Worm (Caenorhabditis elegans): ENCODE data around the gene nhr-119.
A peak's percentile ranks its signal among the peaks of the same experiment; 100 is the strongest.

The nhr-119 gene

ce11 chrII:2827859-2828403 is 27.5 kb upstream of the nhr-119 start, which contains the start of gene K12H6.8:
Gene K12H6.8, plus strand, starts transcription at chrII:2827896.
- TF ChIP-seq elt-4 (tag; optimal IDR thresholded peaks at IDR 0.05) (peak; percentile 91), npax-4 (tag; optimal IDR thresholded peaks at IDR 0.05) (no peak)

- TF ChIP-seq tbx-2 (tag; optimal IDR thresholded peaks at IDR 0.05) (no peak), elt-4 (tag; optimal IDR thresholded peaks at IDR 0.05) (no peak), ceh-31 (tag; optimal IDR thresholded peaks at IDR 0.05) (no peak), sdc-2 (tag; optimal IDR thresholded peaks at IDR 0.05) (no peak), sox-4 (tag; optimal IDR thresholded peaks at IDR 0.05) (no peak), pag-3 (tag; optimal IDR thresholded peaks at IDR 0.05; ENCODE audit: borderline replicate concordance) (no peak), rnt-1 (tag; optimal IDR thresholded peaks at IDR 0.05) (no peak), zip-5 (tag; optimal IDR thresholded peaks at IDR 0.05) (no peak)
Measured at ce11 chrII:2826073-2826472, 25.7 kb upstream of the nhr-119 start, which contains the start of gene K12H6.5. Gene K12H6.5, minus strand, starts transcription at chrII:2826173.

ce11 chrII:2824169-2824568 is 23.8 kb upstream of the nhr-119 start, which contains the start of the genes K12H6.4 and K12H6.9:
Gene K12H6.4, minus strand, starts transcription at chrII:2824269.
Gene K12H6.9, plus strand, starts transcription at chrII:2824404.
- no peak for TF ChIP-seq ceh-34 (tag; optimal IDR thresholded peaks at IDR 0.05)
- no peak for TF ChIP-seq ceh-14 (tag; optimal IDR thresholded peaks at IDR 0.05)
- TF ChIP-seq sox-2 (GFP tag; IDR thresholded peaks at IDR 0.05), result no peak
- no peak for TF ChIP-seq ceh-31 (tag; optimal IDR thresholded peaks at IDR 0.05)
- TF ChIP-seq K09A11.1 (tag; optimal IDR thresholded peaks at IDR 0.05; ENCODE audit: insufficient read depth), result no peak
- TF ChIP-seq T23F11.4 (GFP tag; optimal IDR thresholded peaks at IDR 0.05), result no peak
- no peak for TF ChIP-seq fkh-10 (GFP tag; optimal IDR thresholded peaks at IDR 0.05)
- no peak for TF ChIP-seq hlh-6 (tag; optimal IDR thresholded peaks at IDR 0.05)
- TF ChIP-seq nhr-11 (tag; optimal IDR thresholded peaks at IDR 0.05), result no peak
- no peak for TF ChIP-seq pqm-1 (tag; optimal IDR thresholded peaks at IDR 0.05)
- TF ChIP-seq ceh-18 (tag; optimal IDR thresholded peaks at IDR 0.05), result no peak
- no peak for TF ChIP-seq fax-1 (tag; optimal IDR thresholded peaks at IDR 0.05)
- TF ChIP-seq unc-86 (tag; optimal IDR thresholded peaks at IDR 0.05), result no peak
- TF ChIP-seq K02D7.2 (tag; optimal IDR thresholded peaks at IDR 0.05), result no peak
- no peak for TF ChIP-seq ztf-16 (tag; optimal IDR thresholded peaks at IDR 0.05)
- no peak for TF ChIP-seq nfya-1 (tag; optimal IDR thresholded peaks at IDR 0.05)
- no peak for TF ChIP-seq mec-3 (tag; optimal IDR thresholded peaks at IDR 0.05; ENCODE audit: borderline replicate concordance)

ce11 chrII:2822435-2822920 is 22.1 kb upstream of the nhr-119 start, which contains the start of the genes fut-4 and K12H6.10:
Gene fut-4, minus strand, starts transcription at chrII:2822535.
Gene K12H6.10, plus strand, starts transcription at chrII:2822870.
- TF ChIP-seq madf-2 (tag; optimal IDR thresholded peaks at IDR 0.05) (no peak), lim-6 (tag; optimal IDR thresholded peaks at IDR 0.05) (no peak), ceh-45 (GFP tag; IDR thresholded peaks at IDR 0.05) (no peak), K02D7.2 (tag; optimal IDR thresholded peaks at IDR 0.05) (no peak), K09A11.1 (tag; optimal IDR thresholded peaks at IDR 0.05; ENCODE audit: insufficient read depth) (no peak), ceh-2 (tag; optimal IDR thresholded peaks at IDR 0.05) (no peak), unc-42 (tag; optimal IDR thresholded peaks at IDR 0.05) (no peak), elt-4 (tag; optimal IDR thresholded peaks at IDR 0.05) (no peak), ceh-22 (tag; optimal IDR thresholded peaks at IDR 0.05) (no peak), ceh-18 (tag; optimal IDR thresholded peaks at IDR 0.05) (no peak), dve-1 (tag; optimal IDR thresholded peaks at IDR 0.05) (no peak), hlh-6 (tag; optimal IDR thresholded peaks at IDR 0.05) (no peak), ceh-48 (tag; optimal IDR thresholded peaks at IDR 0.05) (no peak), che-1 (tag; optimal IDR thresholded peaks at IDR 0.05) (no peak)

ce11 chrII:2816676-2817075 is 16.3 kb upstream of the nhr-119 start, which contains the start of gene set-13:
Gene set-13, plus strand, starts transcription at chrII:2816976.
- TF ChIP-seq C38D4.7 (GFP tag; optimal IDR thresholded peaks at IDR 0.05) (no peak), ceh-30 (tag; optimal IDR thresholded peaks at IDR 0.05) (no peak), eyg-1 (tag; optimal IDR thresholded peaks at IDR 0.05) (no peak), ceh-22 (tag; optimal IDR thresholded peaks at IDR 0.05) (no peak), ref-2 (tag; optimal IDR thresholded peaks at IDR 0.05) (no peak), ama-1 (optimal IDR thresholded peaks at IDR 0.05) (no peak)

Data from whole organism, late embryonic.